Fruit fly (Drosophila melanogaster): ENCODE data around the gene CG6299.
A peak's percentile ranks its signal among the peaks of the same experiment; 100 is the strongest.

CG6299 gene

DNA sequence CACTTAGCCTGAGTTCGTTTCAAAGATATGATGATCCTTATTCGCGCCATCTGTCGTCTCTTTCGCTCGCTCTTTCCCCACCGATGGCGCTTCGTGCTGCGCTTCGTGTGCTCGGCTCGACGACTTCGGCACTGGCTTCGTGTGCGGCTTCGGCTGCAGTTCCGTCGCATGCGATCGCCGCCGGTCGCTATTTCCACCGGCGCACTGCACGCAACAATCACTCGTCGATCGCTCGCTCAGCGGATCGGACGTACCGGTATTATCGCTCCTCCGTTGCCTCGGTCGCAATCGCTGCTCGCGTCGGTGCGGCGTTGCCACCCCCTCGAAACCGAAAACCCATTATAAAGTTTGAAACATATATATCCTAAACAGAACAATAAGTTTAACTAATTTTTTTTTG is 36.3 kb downstream of the CG6299 start (continued):
- TF ChIP-seq CG16863 (GFP tag; optimal IDR thresholded peaks at IDR 0.05) (no peak), CG12769 (tag; optimal IDR thresholded peaks at IDR 0.05) (no peak), dysf (GFP tag; IDR thresholded peaks at IDR 0.05) (no peak), CG18011 (GFP tag; optimal IDR thresholded peaks at IDR 0.05) (no peak), CG15011 (GFP tag; optimal IDR thresholded peaks at IDR 0.05) (no peak), Hmx (GFP tag; optimal IDR thresholded peaks at IDR 0.05) (no peak), D (optimal IDR thresholded peaks at IDR 0.05) (no peak), D (GFP tag; optimal IDR thresholded peaks at IDR 0.05) (no peak), D19A (tag; optimal IDR thresholded peaks at IDR 0.05) (peak; percentile 12), hbn (GFP tag; IDR thresholded peaks at IDR 0.05; ENCODE audit: partially characterized antibody) (no peak), CG14710 (tag; optimal IDR thresholded peaks at IDR 0.05) (no peak), grn (GFP tag; optimal IDR thresholded peaks at IDR 0.05) (peak; percentile 13), CG32532 (GFP tag; IDR thresholded peaks at IDR 0.05) (peak; percentile 23; the same call in 1 of the 2 replicates), ranshi (GFP tag; IDR thresholded peaks at IDR 0.05) (no peak), CG12155 (GFP tag; optimal IDR thresholded peaks at IDR 0.05) (peak; percentile 53), CG3726 (GFP tag; IDR thresholded peaks at IDR 0.05) (no peak), CG11247 (GFP tag; IDR thresholded peaks at IDR 0.05) (no peak), CG7745 (tag; optimal IDR thresholded peaks at IDR 0.05) (no peak), CG17361 (GFP tag; IDR thresholded peaks at IDR 0.05) (no peak), sna (GFP tag; IDR thresholded peaks at IDR 0.05; ENCODE audit: partially characterized antibody) (no peak), CG11093 (GFP tag; IDR thresholded peaks at IDR 0.05) (no peak), ac (GFP tag; optimal IDR thresholded peaks at IDR 0.05) (peak; percentile 21), CG1024 (GFP tag; IDR thresholded peaks at IDR 0.05) (no peak), Mad (GFP tag; optimal IDR thresholded peaks at IDR 0.05) (no peak), psq (GFP tag; optimal IDR thresholded peaks at IDR 0.05) (no peak), Lhr (GFP tag; optimal IDR thresholded peaks at IDR 0.05) (peak; percentile 1), cwo (GFP tag; optimal IDR thresholded peaks at IDR 0.05) (no peak), sob (GFP tag; IDR thresholded peaks at IDR 0.05) (0 out of 2 replicates have a peak, but pooled peaks have one; percentile 15), Bgb (GFP tag; IDR thresholded peaks at IDR 0.05; ENCODE audit: partially characterized antibody) (peak; percentile 22; the same call in 1 of the 2 replicates), CG8281 (tag; optimal IDR thresholded peaks at IDR 0.05) (no peak), CG1529 (GFP tag; optimal IDR thresholded peaks at IDR 0.05) (no peak), Sox100B (GFP tag; optimal IDR thresholded peaks at IDR 0.05) (no peak), CG6683 (GFP tag; optimal IDR thresholded peaks at IDR 0.05) (no peak), Fer1 (GFP tag; optimal IDR thresholded peaks at IDR 0.05) (no peak), hb (GFP tag; IDR thresholded peaks at IDR 0.05; ENCODE audit: partially characterized antibody) (no peak), zf30C (GFP tag; optimal IDR thresholded peaks at IDR 0.05) (peak; percentile 1), Nf-YC (tag; optimal IDR thresholded peaks at IDR 0.05) (peak; percentile 11), Atf3 (GFP tag; optimal IDR thresholded peaks at IDR 0.05) (no peak), CG30020 (tag; optimal IDR thresholded peaks at IDR 0.05) (no peak), CG10543 (GFP tag; optimal IDR thresholded peaks at IDR 0.05) (no peak), CG6813 (GFP tag; optimal IDR thresholded peaks at IDR 0.05) (peak; percentile 5), Antp (GFP tag; optimal IDR thresholded peaks at IDR 0.05) (no peak), bab2 (GFP tag; optimal IDR thresholded peaks at IDR 0.05) (no peak), Hr78 (GFP tag; optimal IDR thresholded peaks at IDR 0.05) (no peak), Hand (GFP tag; optimal IDR thresholded peaks at IDR 0.05) (no peak), cad (GFP tag; optimal IDR thresholded peaks at IDR 0.05) (no peak), Hey (tag; optimal IDR thresholded peaks at IDR 0.05) (no peak), odd (GFP tag; optimal IDR thresholded peaks at IDR 0.05) (no peak), oc (tag; optimal IDR thresholded peaks at IDR 0.05) (no peak), ci (GFP tag; IDR thresholded peaks at IDR 0.05) (peak; percentile 80)
